Worm (Caenorhabditis elegans) whole organism, L4 larva: ENCODE results near the gene cut-4.

Experiments
- fkh-10 ChIP-seq: fragments of 150-350 bp; optimal IDR thresholded peaks from 2 replicates; lab custom pipeline; 2014; ENCODE audit warnings: missing biosample characterization, missing genetic modification reagents, missing genetic modification characterization
- jun-1 ChIP-seq: fragments of 150-350 bp; optimal IDR thresholded peaks from 2 replicates; lab custom pipeline; 2014; ENCODE audit warnings: missing biosample characterization, missing genetic modification reagents, missing genetic modification characterization
- nhr-102 ChIP-seq: sonication (generic microtip); optimal IDR thresholded peaks from 2 replicates; lab custom pipeline; 2016; ENCODE audit warnings: mild to moderate bottlenecking, missing genetic modification characterization, moderate library complexity, missing compliant biosample characterization
- skn-1 ChIP-seq: fragments of 150-350 bp; optimal IDR thresholded peaks from 2 replicates; lab custom pipeline; 2014; ENCODE audit warnings: missing biosample characterization, missing genetic modification characterization
- zip-2 ChIP-seq: fragments of 150-350 bp; optimal IDR thresholded peaks from 2 replicates; lab custom pipeline; 2014; ENCODE audit warnings: missing biosample characterization, missing genetic modification characterization

ce11 chrII:10452620-10453019 is 16.7 kb downstream of the cut-4 start, which contains the start of gene ZK673.4:
- no peak for TF ChIP-seq skn-1
- TF ChIP-seq zip-2 (tag; lab: Kevin White, UChicago), result no peak
- no peak for TF ChIP-seq jun-1 (tag; lab: Kevin White, UChicago)
- TF ChIP-seq nhr-102, result no peak
- TF ChIP-seq fkh-10 (GFP tag; lab: Kevin White, UChicago), result no peak
